Fruit fly (Drosophila melanogaster) whole organism, embryonic: ENCODE measurements around the gene Prx1.
A peak's percentile ranks its signal among the peaks of the same experiment; 100 is the strongest.

Source experiments
- Blimp-1 ChIP-seq: fragments of 200-800 bp; sonication (Bioruptor generic); optimal IDR thresholded peaks from 3 replicates; lab custom pipeline; 2018; ENCODE audit warnings: missing biosample characterization, missing genetic modification characterization, mild to moderate bottlenecking, moderate library complexity, missing genetic modification reagents
- CG11504 ChIP-seq: fragments of 200-800 bp; sonication (Bioruptor generic); optimal IDR thresholded peaks from 3 replicates; lab custom pipeline; 2019; ENCODE audit warnings: missing biosample characterization, mild to moderate bottlenecking, missing genetic modification characterization, moderate library complexity
- CG11695 ChIP-seq: fragments of 200-800 bp; sonication (Bioruptor generic); IDR thresholded peaks from 3 replicates; pipeline ENCODE4 v1.3.6; 2022; ENCODE audit warnings: missing biosample characterization, missing genetic modification characterization
- CG12391 ChIP-seq: fragments of 200-800 bp; sonication (Bioruptor generic); optimal IDR thresholded peaks from 3 replicates; lab custom pipeline; 2018; ENCODE audit warnings: missing biosample characterization, mild to moderate bottlenecking, missing genetic modification characterization, moderate library complexity
- CG15601 ChIP-seq: fragments of 200-800 bp; sonication (Bioruptor generic); optimal IDR thresholded peaks from 3 replicates; lab custom pipeline; 2019; ENCODE audit warnings: missing biosample characterization, mild to moderate bottlenecking, missing genetic modification characterization, moderate library complexity
- CG17359 ChIP-seq: fragments of 200-800 bp; sonication (Bioruptor generic); optimal IDR thresholded peaks from 3 replicates; lab custom pipeline; 2018; ENCODE audit warnings: missing biosample characterization, mild to moderate bottlenecking, missing genetic modification characterization, moderate library complexity
- CG17361 ChIP-seq: fragments of 200-800 bp; sonication (Bioruptor generic); IDR thresholded peaks from 3 replicates; pipeline ENCODE4 v1.3.6; 2022; ENCODE audit warnings: missing biosample characterization, missing genetic modification characterization
- CG18262 ChIP-seq: fragments of 200-800 bp; optimal IDR thresholded peaks from 3 replicates; lab custom pipeline; 2019; ENCODE audit warnings: missing biosample characterization, mild to moderate bottlenecking, missing genetic modification characterization, moderate library complexity
- CG18599 ChIP-seq: fragments of 200-800 bp; sonication (Bioruptor generic); optimal IDR thresholded peaks from 3 replicates; lab custom pipeline; 2017; ENCODE audit warnings: missing biosample characterization, missing genetic modification characterization, mild to moderate bottlenecking, moderate library complexity, missing genetic modification reagents
- CG2120 ChIP-seq: fragments of 200-800 bp; sonication (Bioruptor generic); optimal IDR thresholded peaks from 3 replicates; lab custom pipeline; 2016; ENCODE audit warnings: missing biosample characterization, missing genetic modification characterization
- CG2678 ChIP-seq: fragments of 200-800 bp; sonication (Bioruptor generic); optimal IDR thresholded peaks from 3 replicates; lab custom pipeline; 2019; ENCODE audit warnings: missing biosample characterization, mild to moderate bottlenecking, missing genetic modification characterization, moderate library complexity
- CG2712 ChIP-seq: fragments of 200-800 bp; optimal IDR thresholded peaks from 3 replicates; lab custom pipeline; 2019; ENCODE audit warnings: missing biosample characterization, mild to moderate bottlenecking, missing genetic modification characterization, moderate library complexity
- CG30403 ChIP-seq: fragments of 200-800 bp; sonication (Bioruptor generic); optimal IDR thresholded peaks from 3 replicates; lab custom pipeline; 2016; ENCODE audit warnings: missing biosample characterization, missing genetic modification characterization
- CG32532 ChIP-seq: fragments of 200-800 bp; sonication (Bioruptor generic); IDR thresholded peaks from 2 replicates; pipeline ENCODE4 v1.3.6; 2022; ENCODE audit warnings: missing biosample characterization, missing genetic modification characterization
- CG4424 ChIP-seq: fragments of 200-800 bp; sonication (Bioruptor generic); optimal IDR thresholded peaks from 3 replicates; lab custom pipeline; 2016; ENCODE audit warnings: missing biosample characterization, missing genetic modification characterization
- CG4854 ChIP-seq: fragments of 200-800 bp; sonication (Bioruptor generic); optimal IDR thresholded peaks from 2 replicates; lab custom pipeline; 2016; ENCODE audit warnings: missing biosample characterization, missing genetic modification characterization, inconsistent platforms
- CG6689 ChIP-seq: fragments of 200-800 bp; sonication (Bioruptor generic); IDR thresholded peaks from 2 replicates; pipeline ENCODE4 v1.3.6; 2022; ENCODE audit warnings: missing biosample characterization, missing genetic modification characterization
- CG7357 ChIP-seq: fragments of 200-800 bp; sonication (Bioruptor generic); IDR thresholded peaks from 3 replicates; pipeline ENCODE4 v1.3.6; 2022; ENCODE audit warnings: missing biosample characterization, missing genetic modification characterization
- CkIIα-i1 ChIP-seq: fragments of 200-800 bp; sonication (Bioruptor generic); IDR thresholded peaks from 2 replicates; pipeline ENCODE4 v1.3.6; 2022; ENCODE audit warnings: missing biosample characterization, missing genetic modification characterization
- D19A ChIP-seq: fragments of 200-800 bp; optimal IDR thresholded peaks from 3 replicates; lab custom pipeline; 2019; ENCODE audit warnings: missing biosample characterization, mild to moderate bottlenecking, missing genetic modification characterization, moderate library complexity
- Dad ChIP-seq: fragments of 200-800 bp; sonication (Bioruptor generic); optimal IDR thresholded peaks from 3 replicates; lab custom pipeline; 2016; ENCODE audit warnings: missing biosample characterization, missing genetic modification characterization
- Deaf1 ChIP-seq: fragments of 200-800 bp; optimal IDR thresholded peaks from 3 replicates; lab custom pipeline; 2019; ENCODE audit warnings: missing biosample characterization, mild to moderate bottlenecking, missing genetic modification characterization, moderate library complexity
- E2f1 ChIP-seq: fragments of 200-800 bp; sonication (Bioruptor generic); IDR thresholded peaks from 2 replicates; pipeline ENCODE4 v1.3.6; 2022; ENCODE audit warnings: missing biosample characterization, missing genetic modification characterization
- ERR ChIP-seq: fragments of 200-800 bp; sonication (Bioruptor generic); optimal IDR thresholded peaks from 2 replicates; lab custom pipeline; 2016; ENCODE audit warnings: missing biosample characterization, missing genetic modification characterization
- H15 ChIP-seq: fragments of 200-800 bp; sonication (Bioruptor generic); IDR thresholded peaks from 3 replicates; pipeline ENCODE4 v1.3.6; 2022; ENCODE audit warnings: missing biosample characterization, missing genetic modification characterization
- Hand ChIP-seq: fragments of 200-800 bp; sonication (Bioruptor generic); optimal IDR thresholded peaks from 2 replicates; lab custom pipeline; 2017; ENCODE audit warnings: mild to moderate bottlenecking, missing biosample characterization, missing genetic modification reagents, missing genetic modification characterization
- Hey ChIP-seq: fragments of 200-800 bp; sonication (Bioruptor generic); optimal IDR thresholded peaks from 3 replicates; lab custom pipeline; 2018; ENCODE audit warnings: missing biosample characterization, mild to moderate bottlenecking, missing genetic modification characterization
- Med ChIP-seq: fragments of 200-800 bp; sonication (Bioruptor generic); peaks from one replicate; lab custom pipeline; 2016; ENCODE audit warnings: missing biosample characterization, missing genetic modification characterization, mild to moderate bottlenecking, inconsistent platforms, moderate library complexity
- Oli ChIP-seq: fragments of 200-800 bp; sonication (Bioruptor generic); optimal IDR thresholded peaks from 2 replicates; lab custom pipeline; 2018; ENCODE audit warnings: missing biosample characterization, mild to moderate bottlenecking, missing genetic modification characterization, moderate library complexity
- Pdp1 ChIP-seq, 2 experiments: fragments of 200-800 bp; sonication (Bioruptor generic); optimal IDR thresholded peaks; 3 replicates each; lab custom pipeline; 2016; ENCODE audit warnings: missing biosample characterization in 2 of 2, missing genetic modification characterization in 2 of 2, mild to moderate bottlenecking in 1 of 2, moderate library complexity in 1 of 2
- Sox102F ChIP-seq: fragments of 200-800 bp; sonication (Bioruptor generic); optimal IDR thresholded peaks from 2 replicates; lab custom pipeline; 2018; ENCODE audit warnings: missing biosample characterization, mild to moderate bottlenecking, missing genetic modification characterization, moderate library complexity
- Xrp1 ChIP-seq: fragments of 200-800 bp; sonication (Bioruptor generic); IDR thresholded peaks from 2 replicates; pipeline ENCODE4 v1.3.6; 2022; ENCODE audit warnings: missing biosample characterization, missing genetic modification characterization
- bsh ChIP-seq, 2 experiments: fragments of 200-800 bp; sonication (Bioruptor generic); optimal IDR thresholded peaks; 2 replicates each; lab custom pipeline; 2017 to 2018; ENCODE audit warnings: mild to moderate bottlenecking in 2 of 2, missing biosample characterization in 2 of 2, missing genetic modification characterization in 2 of 2, moderate library complexity in 1 of 2
- dmrt11E ChIP-seq: fragments of 200-800 bp; sonication (Bioruptor generic); optimal IDR thresholded peaks from 3 replicates; lab custom pipeline; 2018; ENCODE audit warnings: missing biosample characterization, mild to moderate bottlenecking, missing genetic modification characterization, moderate library complexity
- dpn ChIP-seq, 2 experiments: fragments of 200-800 bp; sonication (Bioruptor generic); optimal IDR thresholded peaks; 3 replicates each; lab custom pipeline; 2016; ENCODE audit warnings: missing biosample characterization in 2 of 2, missing genetic modification characterization in 2 of 2
- fd102C ChIP-seq: fragments of 200-800 bp; sonication (Bioruptor generic); optimal IDR thresholded peaks from 2 replicates; lab custom pipeline; 2018; ENCODE audit warnings: missing biosample characterization, mild to moderate bottlenecking, missing genetic modification characterization, moderate library complexity
- gem ChIP-seq: fragments of 200-800 bp; sonication (Bioruptor generic); optimal IDR thresholded peaks from 2 replicates; lab custom pipeline; 2019; ENCODE audit warnings: missing biosample characterization, mild to moderate bottlenecking, missing genetic modification characterization, moderate library complexity
- hkb ChIP-seq, 2 experiments: fragments of 200-800 bp in 1 of 2; fragments of >200 bp in 1 of 2; sonication (Bioruptor generic) in 1 of 2; IDR thresholded peaks in 1 of 2; optimal IDR thresholded peaks in 1 of 2; 2 replicates each; pipeline versions ENCODE4 v1.3.6 to Lab custom; 2017 to 2022; ENCODE audit warnings: missing biosample characterization in 1 of 2, missing genetic modification characterization in 1 of 2
- ind ChIP-seq: fragments of 200-800 bp; sonication (Bioruptor generic); optimal IDR thresholded peaks from 3 replicates; lab custom pipeline; 2016; ENCODE audit warnings: missing biosample characterization, missing genetic modification characterization
- lab ChIP-seq: fragments of 200-800 bp; sonication (Bioruptor generic); optimal IDR thresholded peaks from 3 replicates; lab custom pipeline; 2017; ENCODE audit warnings: missing biosample characterization, missing genetic modification characterization, mild to moderate bottlenecking, moderate library complexity, missing genetic modification reagents
- lilli ChIP-seq: fragments of 200-800 bp; sonication (Bioruptor generic); optimal IDR thresholded peaks from 3 replicates; lab custom pipeline; 2016; ENCODE audit warnings: missing biosample characterization, missing genetic modification characterization
- lmd ChIP-seq: fragments of 200-800 bp; sonication (Bioruptor generic); IDR thresholded peaks from 2 replicates; pipeline ENCODE4 v1.3.6; 2022; ENCODE audit warnings: missing biosample characterization, missing genetic modification characterization
- phol ChIP-seq: fragments of 200-800 bp; sonication (Bioruptor generic); optimal IDR thresholded peaks from 3 replicates; lab custom pipeline; 2018; ENCODE audit warnings: missing biosample characterization, mild to moderate bottlenecking, missing genetic modification characterization, moderate library complexity
- ranshi ChIP-seq: fragments of 200-800 bp; sonication (Bioruptor generic); IDR thresholded peaks from 2 replicates; pipeline ENCODE4 v1.3.6; 2022; ENCODE audit warnings: missing biosample characterization, missing genetic modification characterization
- row ChIP-seq: fragments of 200-800 bp; sonication (Bioruptor generic); IDR thresholded peaks from 3 replicates; pipeline ENCODE4 v1.3.6; 2022; ENCODE audit warnings: missing biosample characterization, missing genetic modification characterization
- sens ChIP-seq: fragments of 200-800 bp; sonication (Bioruptor generic); peaks from one replicate; lab custom pipeline; 2016; ENCODE audit warnings: missing biosample characterization, missing genetic modification characterization
- so ChIP-seq: fragments of 200-800 bp; sonication (Bioruptor generic); IDR thresholded peaks from 3 replicates; pipeline ENCODE4 v1.3.6; 2022; ENCODE audit warnings: missing biosample characterization, missing genetic modification characterization
- unc-4 ChIP-seq: fragments of 200-800 bp; sonication (Bioruptor generic); IDR thresholded peaks from 2 replicates; pipeline ENCODE4 v1.3.6; 2022; ENCODE audit warnings: missing biosample characterization, missing genetic modification characterization; ENCODE audit not compliant: partially characterized antibody
- unpg ChIP-seq: fragments of 200-800 bp; sonication (Bioruptor generic); optimal IDR thresholded peaks from 3 replicates; lab custom pipeline; 2018; ENCODE audit warnings: missing biosample characterization, mild to moderate bottlenecking, missing genetic modification characterization, moderate library complexity

Gene Prx1

DNA sequence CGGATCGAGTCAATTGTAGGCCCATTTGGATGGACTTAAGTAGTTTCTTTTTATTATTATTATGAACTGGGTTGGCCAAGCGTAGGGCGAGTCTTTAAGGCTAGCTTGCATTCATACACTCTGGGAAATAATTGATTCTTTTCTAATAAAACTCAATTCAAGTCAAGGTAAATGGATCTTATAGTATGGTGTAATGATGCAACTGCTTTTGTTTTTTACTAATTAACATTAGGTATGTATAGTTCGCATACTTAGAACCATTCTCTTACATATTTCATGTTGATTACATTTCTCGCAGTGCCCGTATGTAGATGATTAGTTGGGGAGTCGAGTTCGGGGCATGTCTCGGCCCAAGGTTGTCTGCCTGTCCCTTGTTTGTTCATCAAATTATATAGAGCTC, 21.8 kb downstream of the Prx1 start:
- TF ChIP-seq E2f1 (no peak), Med (GFP tag; lab: Kevin White, UChicago) (peak; percentile 27), Hey (tag; lab: Kevin White, UChicago) (no peak), phol (tag; lab: Kevin White, UChicago) (peak; percentile 4), CG30403 (GFP tag; lab: Kevin White, UChicago) (peak; percentile 31), CG7357 (GFP tag; lab: Robert Waterston, UW) (peak; percentile 18; the same call in 1 of the 3 replicates), CG18262 (peak; percentile 23), unc-4 (GFP tag; lab: Robert Waterston, UW) (no peak), CG2712 (tag; lab: Kevin White, UChicago) (peak; percentile 37), D19A (tag; lab: Kevin White, UChicago) (peak; percentile 3), unpg (GFP tag; lab: Kevin White, UChicago) (peak; percentile 29), CG2120 (GFP tag; lab: Kevin White, UChicago) (peak; percentile 21), Xrp1 (GFP tag; lab: Robert Waterston, UW) (peak; percentile 34; the same call in 1 of the 2 replicates), CkIIα-i1 (GFP tag; lab: Robert Waterston, UW) (no peak), CG11504 (tag; lab: Kevin White, UChicago) (peak; percentile 47), CG12391 (tag; lab: Kevin White, UChicago) (peak; percentile 17), fd102C (GFP tag; lab: Kevin White, UChicago) (no peak), CG18599 (GFP tag; lab: Kevin White, UChicago) (peak; percentile 7), CG17359 (tag; lab: Kevin White, UChicago) (peak; percentile 30), hkb (optimal IDR thresholded peaks at IDR 0.05; lab: Kevin White, UChicago) (no peak), hkb (GFP tag; IDR thresholded peaks at IDR 0.05; lab: Robert Waterston, UW) (peak; percentile 34; the same call in 1 of the 2 replicates), Hand (GFP tag; lab: Kevin White, UChicago) (no peak), lilli (GFP tag; lab: Kevin White, UChicago) (peak; percentile 12), sens (GFP tag; lab: Kevin White, UChicago) (peak; percentile 79), Dad (GFP tag; lab: Kevin White, UChicago) (no peak), CG4424 (peak; percentile 24), CG15601 (tag; lab: Kevin White, UChicago) (no peak), ERR (no peak), CG11695 (0 out of 3 replicates have a peak, but pooled peaks have one; percentile 14), H15 (peak; percentile 27; the same call in 1 of the 3 replicates), dpn (GFP tag; optimal IDR thresholded peaks at IDR 0.05; lab: Kevin White, UChicago) (peak in 1 of 2 experiments; percentile 3), Oli (peak; percentile 2), CG6689 (GFP tag; lab: Robert Waterston, UW) (0 out of 2 replicates have a peak, but pooled peaks have one; percentile 22), lmd (GFP tag; lab: Robert Waterston, UW) (peak; percentile 20; the same call in 1 of the 2 replicates), row (GFP tag; lab: Robert Waterston, UW) (peak; percentile 41; the same call in 2 of the 3 replicates), ranshi (GFP tag; lab: Robert Waterston, UW) (0 out of 2 replicates have a peak, but pooled peaks have one; percentile 31), dmrt11E (peak; percentile 43), ind (peak; percentile 6), Blimp-1 (GFP tag; lab: Kevin White, UChicago) (peak; percentile 25), Sox102F (GFP tag; lab: Kevin White, UChicago) (peak; percentile 5), CG32532 (GFP tag; lab: Robert Waterston, UW) (peak; percentile 28; the same call in 1 of the 2 replicates), gem (tag; lab: Kevin White, UChicago) (peak; percentile 39), Pdp1 (GFP tag; optimal IDR thresholded peaks at IDR 0.05; lab: Kevin White, UChicago) (peak in 1 of 2 experiments; percentile 6), CG2678 (tag; lab: Kevin White, UChicago) (peak; percentile 36), so (GFP tag; lab: Robert Waterston, UW) (no peak), Deaf1 (no peak), lab (GFP tag; lab: Kevin White, UChicago) (peak; percentile 37), CG17361 (GFP tag; lab: Robert Waterston, UW) (peak; percentile 43; the same call in 1 of the 3 replicates), bsh (GFP tag; optimal IDR thresholded peaks at IDR 0.05; lab: Kevin White, UChicago) (peak; percentile 38 to 53), CG4854 (GFP tag; lab: Kevin White, UChicago) (no peak)
